Worm (Caenorhabditis elegans) whole organism, late embryonic: ENCODE data around the gene F01D5.2.

Source experiments
- C08G9.2 ChIP-seq: sonication (generic microtip); optimal IDR thresholded peaks from 2 replicates; lab custom pipeline; 2016; ENCODE audit warnings: mild to moderate bottlenecking, missing genetic modification characterization, moderate library complexity, missing compliant biosample characterization
- C38D4.7 ChIP-seq: fragments of 200-800 bp; sonication (Bioruptor generic); optimal IDR thresholded peaks from 2 replicates; lab custom pipeline; 2018; ENCODE audit warnings: mild to moderate bottlenecking, missing genetic modification characterization, moderate library complexity, missing compliant biosample characterization
- K09A11.1 ChIP-seq: sonication (generic microtip); optimal IDR thresholded peaks from 2 replicates; lab custom pipeline; 2017; ENCODE audit warnings: antibody characterized with exemption, mild to moderate bottlenecking, missing genetic modification characterization, missing compliant biosample characterization; ENCODE audit not compliant: insufficient read depth
- T23F11.4 ChIP-seq: fragments of 200-800 bp; sonication (Bioruptor generic); optimal IDR thresholded peaks from 2 replicates; lab custom pipeline; 2018; ENCODE audit warnings: mild to moderate bottlenecking, missing genetic modification characterization, missing compliant biosample characterization
- Y22D7AL.16 ChIP-seq: sonication (generic microtip); optimal IDR thresholded peaks from 2 replicates; lab custom pipeline; 2016; ENCODE audit warnings: missing genetic modification characterization, missing compliant biosample characterization
- ahr-1 ChIP-seq: sonication (generic microtip); optimal IDR thresholded peaks from 2 replicates; lab custom pipeline; 2016; ENCODE audit warnings: missing genetic modification characterization, missing compliant biosample characterization
- ceh-2 ChIP-seq: sonication (generic microtip); optimal IDR thresholded peaks from 2 replicates; lab custom pipeline; 2016; ENCODE audit warnings: missing genotype, missing genetic modification characterization, missing compliant biosample characterization
- ceh-22 ChIP-seq: sonication (generic microtip); optimal IDR thresholded peaks from 2 replicates; lab custom pipeline; 2017; ENCODE audit warnings: missing biosample characterization, missing genetic modification characterization
- ceh-24 ChIP-seq: sonication (generic microtip); optimal IDR thresholded peaks from 2 replicates; lab custom pipeline; 2016; ENCODE audit warnings: mild to moderate bottlenecking, missing genetic modification characterization, missing compliant biosample characterization
- ceh-30 ChIP-seq: fragments of 150-350 bp; optimal IDR thresholded peaks from 2 replicates; lab custom pipeline; 2014; ENCODE audit warnings: missing biosample characterization, missing genetic modification characterization
- ceh-31 ChIP-seq: sonication (generic microtip); optimal IDR thresholded peaks from 2 replicates; lab custom pipeline; 2016; ENCODE audit warnings: missing genetic modification characterization, missing compliant biosample characterization
- ceh-45 ChIP-seq: fragments of 200-800 bp; sonication (Bioruptor generic); IDR thresholded peaks from 2 replicates; pipeline ENCODE4 v1.3.6; 2022; ENCODE audit warnings: missing genetic modification reagents, missing genetic modification characterization, missing compliant biosample characterization
- dve-1 ChIP-seq: sonication (generic microtip); optimal IDR thresholded peaks from 2 replicates; lab custom pipeline; 2017; ENCODE audit warnings: antibody characterized with exemption, mild to moderate bottlenecking, missing genetic modification characterization, missing compliant biosample characterization
- elt-2 ChIP-seq: sonication (generic microtip); optimal IDR thresholded peaks from 2 replicates; lab custom pipeline; 2016; ENCODE audit warnings: missing genetic modification reagents, missing genetic modification characterization, missing compliant biosample characterization
- elt-4 ChIP-seq: sonication (generic microtip); optimal IDR thresholded peaks from 2 replicates; lab custom pipeline; 2016; ENCODE audit warnings: missing genetic modification characterization, missing compliant biosample characterization
- fax-1 ChIP-seq: sonication (generic microtip); optimal IDR thresholded peaks from 2 replicates; lab custom pipeline; 2016; ENCODE audit warnings: missing genotype, missing genetic modification characterization, missing compliant biosample characterization
- gmeb-2 ChIP-seq: sonication (generic microtip); optimal IDR thresholded peaks from 2 replicates; lab custom pipeline; 2016; ENCODE audit warnings: missing genetic modification characterization, inconsistent platforms, missing compliant biosample characterization
- hlh-6 ChIP-seq: sonication (generic microtip); optimal IDR thresholded peaks from 2 replicates; lab custom pipeline; 2016; ENCODE audit warnings: missing genotype, missing genetic modification characterization, missing compliant biosample characterization
- lin-11 ChIP-seq: fragments of 200-800 bp; sonication (Bioruptor generic); optimal IDR thresholded peaks from 2 replicates; lab custom pipeline; 2018; ENCODE audit warnings: mild to moderate bottlenecking, missing genetic modification characterization, missing compliant biosample characterization
- madf-2 ChIP-seq: sonication (generic microtip); optimal IDR thresholded peaks from 2 replicates; lab custom pipeline; 2017; ENCODE audit warnings: missing genetic modification characterization, missing compliant biosample characterization
- mec-3 ChIP-seq: sonication (generic microtip); optimal IDR thresholded peaks from 2 replicates; lab custom pipeline; 2016; ENCODE audit warnings: borderline replicate concordance, missing genetic modification characterization, missing compliant biosample characterization
- nhr-11 ChIP-seq: fragments of 150-350 bp; optimal IDR thresholded peaks from 2 replicates; lab custom pipeline; 2014; ENCODE audit warnings: missing biosample characterization, missing genetic modification characterization
- nhr-232 ChIP-seq: sonication (generic microtip); optimal IDR thresholded peaks from 2 replicates; lab custom pipeline; 2016; ENCODE audit warnings: missing genetic modification characterization, missing compliant biosample characterization
- npax-4 ChIP-seq: sonication (generic microtip); optimal IDR thresholded peaks from 2 replicates; lab custom pipeline; 2016; ENCODE audit warnings: missing genetic modification characterization, missing compliant biosample characterization
- odd-2 ChIP-seq: sonication (generic microtip); optimal IDR thresholded peaks from 2 replicates; lab custom pipeline; 2017; ENCODE audit warnings: antibody characterized with exemption, mild to moderate bottlenecking, missing genetic modification characterization, missing compliant biosample characterization
- pag-3 ChIP-seq: sonication (generic microtip); optimal IDR thresholded peaks from 2 replicates; lab custom pipeline; 2016; ENCODE audit warnings: missing compliant biosample characterization, missing genetic modification characterization, borderline replicate concordance
- pha-2 ChIP-seq: sonication (generic microtip); optimal IDR thresholded peaks from 2 replicates; lab custom pipeline; 2017; ENCODE audit warnings: mild to moderate bottlenecking, missing genetic modification characterization, missing compliant biosample characterization
- pha-4 ChIP-seq: fragments of 150-350 bp; optimal IDR thresholded peaks from 2 replicates; lab custom pipeline; 2018; ENCODE audit warnings: missing biosample characterization, missing genetic modification reagents, missing genetic modification characterization
- pqm-1 ChIP-seq: sonication (generic microtip); optimal IDR thresholded peaks from 2 replicates; lab custom pipeline; 2016; ENCODE audit warnings: missing genetic modification characterization, missing compliant biosample characterization
- ref-2 ChIP-seq: sonication (generic microtip); optimal IDR thresholded peaks from 2 replicates; lab custom pipeline; 2016; ENCODE audit warnings: missing genetic modification characterization, missing compliant biosample characterization
- rnt-1 ChIP-seq: sonication (generic microtip); optimal IDR thresholded peaks from 2 replicates; lab custom pipeline; 2016; ENCODE audit warnings: missing genetic modification characterization, missing compliant biosample characterization
- sox-4 ChIP-seq: sonication (generic microtip); optimal IDR thresholded peaks from 2 replicates; lab custom pipeline; 2017; ENCODE audit warnings: mild to moderate bottlenecking, missing genetic modification characterization, inconsistent platforms, missing compliant biosample characterization
- syd-9 ChIP-seq: sonication (generic microtip); optimal IDR thresholded peaks from 2 replicates; lab custom pipeline; 2016; ENCODE audit warnings: mild to moderate bottlenecking, missing genetic modification characterization, moderate library complexity, missing compliant biosample characterization
- tbx-7 ChIP-seq: sonication (generic microtip); optimal IDR thresholded peaks from 2 replicates; lab custom pipeline; 2016; ENCODE audit warnings: missing genotype, missing genetic modification characterization, missing compliant biosample characterization
- ttx-3 ChIP-seq: sonication (generic microtip); optimal IDR thresholded peaks from 2 replicates; lab custom pipeline; 2016; ENCODE audit warnings: missing genetic modification reagents, missing genetic modification characterization, missing compliant biosample characterization
- unc-3 ChIP-seq, 2 experiments: fragments of 200-800 bp in 1 of 2; sonication (Bioruptor generic) in 1 of 2; sonication (generic microtip) in 1 of 2; conservative IDR thresholded peaks in 1 of 2; optimal IDR thresholded peaks in 1 of 2; 2 replicates each; pipeline versions ENCODE4 v1.3.6 to Lab custom; 2016 to 2022; ENCODE audit warnings: missing compliant biosample characterization in 2 of 2, missing genetic modification characterization in 2 of 2, missing genetic modification reagents in 1 of 2
- unc-42 ChIP-seq: sonication (generic microtip); optimal IDR thresholded peaks from 2 replicates; lab custom pipeline; 2016; ENCODE audit warnings: missing genotype, missing genetic modification characterization, missing compliant biosample characterization
- unc-86 ChIP-seq: sonication (generic microtip); optimal IDR thresholded peaks from 2 replicates; lab custom pipeline; 2016; ENCODE audit warnings: missing genetic modification characterization, missing compliant biosample characterization

F01D5.2 gene

ce11 chrII:13958359-13958758, 40.5 kb downstream of the F01D5.2 start:
- TF ChIP-seq ceh-24 (tag; lab: Kevin White, UChicago) (no peak), unc-42 (tag; lab: Kevin White, UChicago) (no peak), ceh-30 (no peak), pha-4 (tag; lab: Kevin White, UChicago) (no peak), nhr-11 (tag; lab: Kevin White, UChicago) (no peak), sox-4 (tag; lab: Kevin White, UChicago) (no peak), dve-1 (tag; lab: Kevin White, UChicago) (no peak), unc-3 (GFP tag; conservative IDR thresholded peaks at IDR 0.05; lab: Robert Waterston, UW) (no peak), unc-3 (tag; optimal IDR thresholded peaks at IDR 0.05; lab: Kevin White, UChicago) (no peak), madf-2 (tag; lab: Kevin White, UChicago) (no peak)

DNA sequence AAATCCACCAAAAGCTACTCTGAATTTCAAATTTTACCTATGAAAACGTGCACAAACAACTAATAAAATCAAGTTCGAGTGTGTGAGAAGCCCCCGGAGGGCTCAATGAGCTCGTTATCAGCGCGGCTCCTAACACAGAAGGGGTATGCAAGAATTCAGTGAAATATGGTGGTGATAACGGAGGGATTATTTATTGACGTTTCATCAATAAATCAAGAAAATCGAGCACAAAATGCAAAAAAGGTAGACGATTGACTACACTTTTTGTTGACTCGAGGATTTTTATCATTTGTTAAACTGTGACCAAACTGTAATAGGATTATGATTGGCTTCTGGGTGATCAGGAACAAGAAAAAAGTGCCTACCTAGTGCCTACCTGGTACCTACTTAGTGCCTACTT, 41.4 kb downstream of the F01D5.2 start, which contains the start of gene zip-3:
zip-3 (minus strand) TSS at position 21 of the 400 bp plus-strand sequence.
- no peak for TF ChIP-seq odd-2
- no peak for TF ChIP-seq pag-3
- no peak for TF ChIP-seq madf-2 (tag; lab: Kevin White, UChicago)
- no peak for TF ChIP-seq ahr-1 (tag; lab: Kevin White, UChicago)
- TF ChIP-seq ref-2 (tag; lab: Kevin White, UChicago): no peak
- TF ChIP-seq rnt-1 (tag; lab: Kevin White, UChicago): no peak
- TF ChIP-seq ceh-24 (tag; lab: Kevin White, UChicago): no peak
- no peak for TF ChIP-seq syd-9
- TF ChIP-seq ceh-22: no peak
- no peak for TF ChIP-seq pha-2 (tag; lab: Kevin White, UChicago)
- TF ChIP-seq unc-86 (tag; lab: Kevin White, UChicago): no peak
- no peak for TF ChIP-seq T23F11.4 (GFP tag; lab: Kevin White, UChicago)
- TF ChIP-seq Y22D7AL.16 (tag; lab: Kevin White, UChicago): no peak
- TF ChIP-seq ceh-45 (GFP tag; lab: Robert Waterston, UW): no peak
- no peak for TF ChIP-seq C08G9.2 (tag; lab: Kevin White, UChicago)
- no peak for TF ChIP-seq tbx-7

DNA sequence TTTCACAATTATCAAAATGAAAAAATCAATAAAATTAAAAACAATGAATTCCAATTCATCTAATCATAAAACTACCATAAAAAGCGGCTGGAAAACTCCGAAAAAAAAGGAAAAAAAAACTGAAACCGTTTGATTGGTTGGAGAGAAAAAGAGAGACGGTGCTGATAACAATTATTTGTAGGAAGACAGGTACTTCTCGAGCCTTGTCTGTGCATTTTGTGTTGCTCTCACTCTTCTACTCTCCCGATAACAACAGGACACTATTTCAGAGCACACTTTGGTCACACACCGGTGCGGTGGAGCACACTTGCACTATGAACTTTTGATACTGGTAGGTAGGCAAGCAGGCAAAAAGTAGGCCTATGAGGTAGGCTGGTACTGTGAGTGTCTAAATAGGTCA, 42.3 kb downstream of the F01D5.2 start:
- TF ChIP-seq C38D4.7 (GFP tag; lab: Kevin White, UChicago) (no peak), pqm-1 (tag; lab: Kevin White, UChicago) (peak; percentile 23), ceh-2 (no peak), elt-2 (tag; lab: Kevin White, UChicago) (peak; percentile 79)

DNA sequence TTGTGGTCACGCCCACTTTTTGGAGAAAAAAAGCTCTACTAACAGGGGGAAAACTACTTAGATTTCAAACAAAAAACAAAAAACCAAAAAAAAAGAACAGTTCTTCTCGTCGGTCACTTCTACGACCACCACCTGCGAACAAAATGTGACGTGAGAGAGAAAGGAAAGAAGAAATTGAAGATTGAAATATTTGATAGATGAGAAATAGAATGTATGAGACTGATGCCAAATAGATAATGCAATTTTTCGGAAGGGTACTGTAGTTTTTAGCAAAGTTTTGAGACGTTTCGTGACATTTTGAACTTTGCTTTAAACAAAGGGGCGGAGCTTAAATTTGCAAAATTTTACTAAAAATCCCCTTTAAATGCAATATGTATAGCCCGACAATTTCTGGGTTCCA, 43.9 kb downstream of the F01D5.2 start:
- TF ChIP-seq elt-4 (tag; lab: Kevin White, UChicago) (no peak), nhr-232 (no peak), lin-11 (tag; lab: Kevin White, UChicago) (no peak), ttx-3 (tag; lab: Kevin White, UChicago) (no peak), ceh-31 (tag; lab: Kevin White, UChicago) (no peak), unc-86 (tag; lab: Kevin White, UChicago) (no peak), gmeb-2 (tag; lab: Kevin White, UChicago) (no peak), mec-3 (tag; lab: Kevin White, UChicago) (no peak), ceh-24 (tag; lab: Kevin White, UChicago) (no peak), elt-2 (tag; lab: Kevin White, UChicago) (no peak), hlh-6 (tag; lab: Kevin White, UChicago) (no peak), fax-1 (no peak), npax-4 (tag; lab: Kevin White, UChicago) (no peak), K09A11.1 (tag; lab: Kevin White, UChicago) (no peak)
